Fruit fly (Drosophila melanogaster): ENCODE results near the gene CG5909.

- TF ChIP-seq kay (GFP tag; ENCODE audit: borderline replicate concordance) (no peak), cnc (optimal IDR thresholded peaks at IDR 0.05) (no peak), CG5204 (GFP tag; optimal IDR thresholded peaks at IDR 0.05) (no peak), pad (GFP tag; optimal IDR thresholded peaks at IDR 0.05) (no peak), tj (GFP tag; optimal IDR thresholded peaks at IDR 0.05) (no peak), CG12768 (GFP tag; optimal IDR thresholded peaks at IDR 0.05) (no peak), cic (GFP tag; optimal IDR thresholded peaks at IDR 0.05) (no peak), CG33017 (tag; optimal IDR thresholded peaks at IDR 0.05) (no peak), CG11617 (GFP tag; optimal IDR thresholded peaks at IDR 0.05) (no peak), ovo (GFP tag; optimal IDR thresholded peaks at IDR 0.05) (no peak), toe (GFP tag; optimal IDR thresholded peaks at IDR 0.05) (no peak), CG7045 (GFP tag; optimal IDR thresholded peaks at IDR 0.05) (no peak)
Measured at dm6 chr3R:27175710-27176109, 14.8 kb downstream of the CG5909 start.

Measured in whole organism, adult.